Worm (Caenorhabditis elegans): Measurements from ENCODE around the gene ceh-89.

Gene ceh-89

ce11 chrX:14136795-14137194 is 5.0 kb upstream of the ceh-89 start:
- TF ChIP-seq D2030.7 (GFP tag; IDR thresholded peaks at IDR 0.05) (peak; percentile 88), pbrm-1 (GFP tag; IDR thresholded peaks at IDR 0.05) (peak; percentile 90), tbp1 (GFP tag; optimal IDR thresholded peaks at IDR 0.05) (peak; percentile 90), B0261.1 (tag; optimal IDR thresholded peaks at IDR 0.05) (peak; percentile 70), rpc-1 (optimal IDR thresholded peaks at IDR 0.05) (peak; percentile 47), rpc-1 (tag; optimal IDR thresholded peaks at IDR 0.05) (peak; percentile 67), dox-1 (GFP tag; IDR thresholded peaks at IDR 0.05) (peak; percentile 58), mcd-1 (GFP tag; IDR thresholded peaks at IDR 0.05) (0 out of 2 replicates have a peak, but pooled peaks have one; percentile 16), lin-26 (GFP tag; IDR thresholded peaks at IDR 0.05) (peak; percentile 77), egrh-3 (GFP tag; IDR thresholded peaks at IDR 0.05) (0 out of 2 replicates have a peak, but pooled peaks have one; percentile 12), nfyb-1 (GFP tag; IDR thresholded peaks at IDR 0.05) (peak; percentile 52; the same call in 1 of the 2 replicates), madf-6 (GFP tag; IDR thresholded peaks at IDR 0.05) (0 out of 2 replicates have a peak, but pooled peaks have one; percentile 29), snpc-4 (GFP tag; optimal IDR thresholded peaks at IDR 0.05) (peak; percentile 1), snpc-4 (tag; optimal IDR thresholded peaks at IDR 0.05) (peak in 1 of 4 experiments; percentile 49), hmg-1.2 (GFP tag; IDR thresholded peaks at IDR 0.05) (peak; percentile 59), attf-6 (GFP tag; IDR thresholded peaks at IDR 0.05) (0 out of 2 replicates have a peak, but pooled peaks have one; percentile 34), ekl-4 (GFP tag; IDR thresholded peaks at IDR 0.05) (0 out of 2 replicates have a peak, but pooled peaks have one; percentile 40)

ce11 chrX:14140040-14140439 is 1.7 kb upstream of the ceh-89 start, which contains the start of gene nkat-1:
Gene nkat-1 (minus strand): TSS chrX:14140140.
- TF ChIP-seq dpff-1 (tag; optimal IDR thresholded peaks at IDR 0.05) = no peak
- TF ChIP-seq attf-5 (GFP tag; optimal IDR thresholded peaks at IDR 0.05) = no peak
- no peak for TF ChIP-seq tbp1 (GFP tag; optimal IDR thresholded peaks at IDR 0.05)
- no peak for TF ChIP-seq hlh-26 (GFP tag; conservative IDR thresholded peaks at IDR 0.05)
- no peak for TF ChIP-seq aptf-3 (GFP tag; IDR thresholded peaks at IDR 0.05)
- TF ChIP-seq ztf-6 (GFP tag; IDR thresholded peaks at IDR 0.05) = no peak
- TF ChIP-seq mes-4 (tag; optimal IDR thresholded peaks at IDR 0.05) = no peak
- TF ChIP-seq cebp-2 (GFP tag; IDR thresholded peaks at IDR 0.05) = no peak
- no peak for TF ChIP-seq ztf-18 (tag; optimal IDR thresholded peaks at IDR 0.05)
- TF ChIP-seq hlh-12 (tag; optimal IDR thresholded peaks at IDR 0.05) = no peak
- no peak for TF ChIP-seq K12H6.12 (tag; optimal IDR thresholded peaks at IDR 0.05)
- no peak for TF ChIP-seq egl-18 (GFP tag; IDR thresholded peaks at IDR 0.05)

- TF ChIP-seq ceh-91 (GFP tag; IDR thresholded peaks at IDR 0.05) = no peak
- TF ChIP-seq K12H6.12 (tag; optimal IDR thresholded peaks at IDR 0.05) = no peak
- TF ChIP-seq ceh-58 (GFP tag; IDR thresholded peaks at IDR 0.05) = no peak
- no peak for TF ChIP-seq Y79H2A.3 (GFP tag; conservative IDR thresholded peaks at IDR 0.05)
- no peak for TF ChIP-seq mcd-1 (GFP tag; IDR thresholded peaks at IDR 0.05)
- TF ChIP-seq nhr-120 (GFP tag; IDR thresholded peaks at IDR 0.05) = no peak
- no peak for TF ChIP-seq snpc-3.4 (tag; optimal IDR thresholded peaks at IDR 0.05)
- TF ChIP-seq him-1 (tag; optimal IDR thresholded peaks at IDR 0.05) = no peak
- no peak for TF ChIP-seq ccch-3 (GFP tag; optimal IDR thresholded peaks at IDR 0.05)
- no peak for TF ChIP-seq D2030.7 (GFP tag; IDR thresholded peaks at IDR 0.05)
Measured at ce11 chrX:14141344-14141841, 353 bp upstream of the ceh-89 start.

ce11 chrX:14145634-14146033 is 3.9 kb downstream of the ceh-89 start:
- TF ChIP-seq F22D6.2 (tag; optimal IDR thresholded peaks at IDR 0.05) = no peak
- TF ChIP-seq snpc-4 (GFP tag; optimal IDR thresholded peaks at IDR 0.05) = no peak
- peak in 2 of 4 experiments; percentile 1 to 14 for TF ChIP-seq snpc-4 (tag; optimal IDR thresholded peaks at IDR 0.05)
- TF ChIP-seq cebp-1 (GFP tag; IDR thresholded peaks at IDR 0.05) = peak; percentile 80
- TF ChIP-seq cebp-1 (tag; optimal IDR thresholded peaks at IDR 0.05) = peak; percentile 90

All from whole organism, young adult.